Worm (Caenorhabditis elegans): Measurements from ENCODE around the gene alh-9.

DNA sequence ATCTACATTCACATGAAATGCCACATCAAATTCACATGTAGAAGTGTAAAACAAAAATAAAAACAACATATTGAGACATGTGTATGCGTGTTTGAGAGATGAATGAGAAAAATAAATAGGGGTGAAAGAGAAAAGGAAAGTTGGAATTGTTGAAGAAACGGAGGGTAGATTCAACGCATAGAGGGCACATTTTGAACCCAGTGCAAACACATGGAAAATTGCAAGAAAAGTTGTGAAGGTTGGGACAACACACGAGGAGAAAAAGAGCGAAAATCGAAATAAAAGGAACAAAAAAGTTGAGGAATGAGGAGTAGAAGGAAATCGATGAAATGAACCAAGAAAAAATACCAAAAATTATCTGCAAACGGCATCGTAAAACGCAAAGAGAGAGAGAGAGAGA is 16.2 kb upstream of the alh-9 start:
- TF ChIP-seq nhr-12 (tag; optimal IDR thresholded peaks at IDR 0.05) = no peak
- no peak for TF ChIP-seq unc-39 (tag; optimal IDR thresholded peaks at IDR 0.05)
- no peak for TF ChIP-seq egl-27 (tag; optimal IDR thresholded peaks at IDR 0.05)
- TF ChIP-seq snpc-4 (tag; optimal IDR thresholded peaks at IDR 0.05) = no peak
- peak; percentile 16 for TF ChIP-seq C34F6.9 (tag; optimal IDR thresholded peaks at IDR 0.05)
- no peak for TF ChIP-seq nhr-77 (tag; optimal IDR thresholded peaks at IDR 0.05)
- no peak for TF ChIP-seq nhr-10 (tag; optimal IDR thresholded peaks at IDR 0.05)
- no peak for TF ChIP-seq unc-55 (GFP tag; optimal IDR thresholded peaks at IDR 0.05)
- TF ChIP-seq lin-11 (tag; optimal IDR thresholded peaks at IDR 0.05) = no peak
- no peak for TF ChIP-seq ztf-11 (tag; optimal IDR thresholded peaks at IDR 0.05)
- no peak for TF ChIP-seq lin-39 (tag; optimal IDR thresholded peaks at IDR 0.05)

All from whole organism, L2 larva.